Worm (Caenorhabditis elegans) whole organism, L3 larva: ENCODE results near the gene cah-2.

Experiments
- lin-15B ChIP-seq: fragments of 150-350 bp; optimal IDR thresholded peaks from 2 replicates; lab custom pipeline; 2014; ENCODE audit warnings: missing biosample characterization, missing genetic modification characterization
- lin-39 ChIP-seq: fragments of 150-350 bp; optimal IDR thresholded peaks from 2 replicates; lab custom pipeline; 2018; ENCODE audit warnings: missing biosample characterization, missing genetic modification reagents, missing genetic modification characterization
- nfya-1 ChIP-seq: sonication (generic microtip); optimal IDR thresholded peaks from 2 replicates; lab custom pipeline; 2017; ENCODE audit warnings: missing genetic modification characterization, mild to moderate bottlenecking, missing compliant biosample characterization, antibody characterized with exemption, moderate library complexity; ENCODE audit not compliant: insufficient read depth
- pha-4 ChIP-seq: fragments of 150-350 bp; optimal IDR thresholded peaks from 2 replicates; lab custom pipeline; 2014; ENCODE audit warnings: missing biosample characterization, missing genetic modification reagents, missing genetic modification characterization
- zag-1 ChIP-seq: fragments of 150-350 bp; optimal IDR thresholded peaks from 2 replicates; lab custom pipeline; 2014; ENCODE audit warnings: missing biosample characterization, missing genetic modification characterization

DNA sequence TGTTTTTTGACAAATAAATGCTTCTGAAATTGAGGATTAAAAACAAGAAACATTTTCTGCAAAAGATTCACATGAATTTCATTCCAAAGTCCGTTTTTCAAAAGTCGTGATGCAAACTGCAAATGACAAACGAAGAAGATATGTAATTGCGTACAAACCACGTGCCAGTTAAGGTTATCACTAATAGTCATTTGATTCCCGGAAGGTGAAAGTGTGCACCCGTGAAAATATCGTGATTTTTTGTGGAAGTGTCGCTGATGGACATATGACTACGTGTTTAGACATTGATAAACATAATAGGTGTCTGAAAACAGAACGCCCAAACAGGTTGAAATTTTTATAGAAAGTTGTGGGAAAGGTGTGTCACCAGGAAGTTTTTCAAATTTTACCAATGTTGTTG lies 45.3 kb upstream of the cah-2 start:
- TF ChIP-seq zag-1 (tag; lab: Kevin White, UChicago) = no peak
- TF ChIP-seq nfya-1 = no peak
- TF ChIP-seq lin-39 (tag; lab: Kevin White, UChicago) = no peak
- no peak for TF ChIP-seq pha-4 (tag; lab: Kevin White, UChicago)
- no peak for TF ChIP-seq lin-15B (tag; lab: Kevin White, UChicago)
